Fruit fly (Drosophila melanogaster): ENCODE measurements around the gene Cpr97Eb.

DNA sequence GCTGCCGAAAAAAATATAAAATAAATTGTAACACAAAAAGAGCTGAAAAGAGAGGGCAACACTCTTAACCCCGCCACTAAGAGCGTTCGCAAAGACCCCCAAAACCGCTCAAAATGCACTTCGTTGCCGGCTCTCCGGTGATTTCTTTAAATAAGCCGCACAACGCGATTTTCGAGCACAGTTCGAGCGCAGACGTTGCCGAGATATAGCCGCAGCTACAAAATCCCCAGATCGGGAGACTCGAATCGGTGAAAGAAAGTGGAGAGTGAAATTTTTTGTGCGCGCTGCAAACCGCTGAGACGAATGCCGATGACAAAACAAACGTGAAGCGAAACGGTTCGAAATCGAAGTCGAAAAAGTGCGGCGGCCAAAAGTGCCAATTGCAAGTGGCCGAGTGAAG lies 15.2 kb downstream of the Cpr97Eb start, which contains the start of gene CG14257:
- no peak for TF ChIP-seq CTCF (optimal IDR thresholded peaks at IDR 0.05)
- no peak for TF ChIP-seq CG8478 (optimal IDR thresholded peaks at IDR 0.05)
